Worm (Caenorhabditis elegans) whole organism, L1 larva: ENCODE measurements around the gene abi-1.

Source experiments
- F16B12.6 ChIP-seq: fragments of 150-350 bp; optimal IDR thresholded peaks from 2 replicates; lab custom pipeline; 2014; ENCODE audit warnings: missing biosample characterization, missing genetic modification characterization
- Y116A8C.19 ChIP-seq: sonication (generic microtip); optimal IDR thresholded peaks from 2 replicates; lab custom pipeline; 2016; ENCODE audit warnings: missing compliant biosample characterization, missing genetic modification characterization, borderline replicate concordance
- aha-1 ChIP-seq: fragments of 150-350 bp; optimal IDR thresholded peaks from 2 replicates; lab custom pipeline; 2014; ENCODE audit warnings: missing biosample characterization, missing genetic modification characterization
- alr-1 ChIP-seq: fragments of 200-800 bp; sonication (Bioruptor generic); optimal IDR thresholded peaks from 2 replicates; lab custom pipeline; 2018; ENCODE audit warnings: borderline replicate concordance, mild to moderate bottlenecking, missing genetic modification characterization, missing compliant biosample characterization
- blmp-1 ChIP-seq: fragments of 150-350 bp; optimal IDR thresholded peaks from 2 replicates; lab custom pipeline; 2014; ENCODE audit warnings: missing biosample characterization, missing genetic modification characterization
- ceh-8 ChIP-seq: fragments of 200-800 bp; sonication (Bioruptor generic); optimal IDR thresholded peaks from 2 replicates; lab custom pipeline; 2018; ENCODE audit warnings: mild to moderate bottlenecking, missing genetic modification characterization, moderate library complexity, missing compliant biosample characterization
- ceh-82 ChIP-seq, 3 experiments: fragments of 150-350 bp in 1 of 3; sonication (generic microtip) in 2 of 3; optimal IDR thresholded peaks; 2 replicates each; lab custom pipeline; 2014 to 2017; ENCODE audit warnings: missing biosample characterization in 3 of 3, missing genetic modification characterization in 3 of 3
- efl-1 ChIP-seq, 4 experiments: fragments of 150-350 bp; optimal IDR thresholded peaks in 3 of 4; peaks in 1 of 4; 1 replicate in 1 of 4; 2 replicates in 3 of 4; lab custom pipeline; 2014; ENCODE audit warnings: missing biosample characterization in 2 of 4, missing genetic modification characterization in 2 of 4, missing genetic modification reagents in 2 of 4
- efl-3 ChIP-seq: fragments of 200-800 bp; sonication (Bioruptor generic); optimal IDR thresholded peaks from 2 replicates; lab custom pipeline; 2018; ENCODE audit warnings: mild to moderate bottlenecking, missing genetic modification characterization, missing compliant biosample characterization
- egl-27 ChIP-seq, 2 experiments: fragments of 150-350 bp in 1 of 2; sonication (generic microtip); optimal IDR thresholded peaks; 3 replicates each; lab custom pipeline; 2017 to 2018; ENCODE audit warnings: missing biosample characterization in 2 of 2, missing genetic modification characterization in 2 of 2, missing genetic modification reagents in 2 of 2
- elt-2 ChIP-seq: sonication (generic microtip); optimal IDR thresholded peaks from 2 replicates; lab custom pipeline; 2016; ENCODE audit warnings: missing genetic modification characterization, mild to moderate bottlenecking, inconsistent platforms, missing compliant biosample characterization, missing genetic modification reagents
- elt-3 ChIP-seq, 6 experiments: fragments of 150-350 bp in 1 of 6; sonication (generic microtip); optimal IDR thresholded peaks; 2 replicates each; lab custom pipeline; 2017 to 2018; ENCODE audit warnings: missing biosample characterization in 6 of 6, missing genetic modification characterization in 6 of 6, inconsistent platforms in 1 of 6
- fkh-4 ChIP-seq: sonication (generic microtip); optimal IDR thresholded peaks from 2 replicates; lab custom pipeline; 2016; ENCODE audit warnings: missing compliant biosample characterization, missing genetic modification characterization, borderline replicate concordance
- fkh-8 ChIP-seq: sonication (generic microtip); optimal IDR thresholded peaks from 2 replicates; lab custom pipeline; 2016; ENCODE audit warnings: mild to moderate bottlenecking, missing genetic modification characterization, missing compliant biosample characterization
- irx-1 ChIP-seq: sonication (generic microtip); optimal IDR thresholded peaks from 2 replicates; lab custom pipeline; 2016; ENCODE audit warnings: missing genetic modification characterization, missing compliant biosample characterization
- isw-1 ChIP-seq: fragments of 200-800 bp; sonication (Bioruptor generic); IDR thresholded peaks from 2 replicates; pipeline ENCODE4 v1.3.6; 2022; ENCODE audit warnings: missing genetic modification characterization, missing compliant biosample characterization
- lin-13 ChIP-seq: fragments of 150-350 bp; optimal IDR thresholded peaks from 2 replicates; lab custom pipeline; 2014; ENCODE audit warnings: missing biosample characterization, missing genetic modification reagents, missing genetic modification characterization
- lin-14 ChIP-seq: fragments of 200-800 bp; sonication (Bioruptor generic); optimal IDR thresholded peaks from 2 replicates; lab custom pipeline; 2018; ENCODE audit warnings: mild to moderate bottlenecking, missing genetic modification characterization, moderate library complexity, missing compliant biosample characterization
- lin-15B ChIP-seq: fragments of 150-350 bp; sonication (generic microtip); optimal IDR thresholded peaks from 3 replicates; lab custom pipeline; 2014; ENCODE audit warnings: missing biosample characterization, missing genetic modification characterization
- lin-35 ChIP-seq, 2 experiments: fragments of 150-350 bp; optimal IDR thresholded peaks; 2 replicates each; lab custom pipeline; 2014; ENCODE audit warnings: missing biosample characterization in 2 of 2, missing genetic modification characterization in 2 of 2, missing genetic modification reagents in 2 of 2
- nhr-11 ChIP-seq: fragments of 150-350 bp; optimal IDR thresholded peaks from 2 replicates; lab custom pipeline; 2014; ENCODE audit warnings: missing biosample characterization, missing genetic modification characterization
- nhr-19 ChIP-seq: fragments of 200-800 bp; sonication (Bioruptor generic); conservative IDR thresholded peaks from 2 replicates; pipeline ENCODE4 v1.3.6; 2022; ENCODE audit warnings: missing genetic modification characterization, missing compliant biosample characterization
- nhr-20 ChIP-seq: sonication (generic microtip); optimal IDR thresholded peaks from 2 replicates; lab custom pipeline; 2016; ENCODE audit warnings: mild to moderate bottlenecking, missing genetic modification characterization, missing compliant biosample characterization
- nhr-237 ChIP-seq: fragments of 150-350 bp; optimal IDR thresholded peaks from 2 replicates; lab custom pipeline; 2014; ENCODE audit warnings: missing biosample characterization, missing genetic modification characterization
- nhr-71 ChIP-seq: sonication (generic microtip); optimal IDR thresholded peaks from 2 replicates; lab custom pipeline; 2016; ENCODE audit warnings: mild to moderate bottlenecking, missing genetic modification characterization, moderate library complexity, missing compliant biosample characterization
- nhr-84 ChIP-seq: sonication (generic microtip); optimal IDR thresholded peaks from 2 replicates; lab custom pipeline; 2017; ENCODE audit warnings: missing biosample characterization, missing genetic modification characterization
- nhr-85 ChIP-seq: sonication (generic microtip); peaks from one replicate; lab custom pipeline; 2016; ENCODE audit warnings: missing genetic modification characterization, inconsistent platforms, missing compliant biosample characterization
- nhr-90 ChIP-seq: sonication (generic microtip); optimal IDR thresholded peaks from 2 replicates; lab custom pipeline; 2016; ENCODE audit warnings: mild to moderate bottlenecking, missing genetic modification characterization, missing compliant biosample characterization; ENCODE audit not compliant: poor library complexity
- pqm-1 ChIP-seq: sonication (generic microtip); optimal IDR thresholded peaks from 3 replicates; lab custom pipeline; 2017; ENCODE audit warnings: missing biosample characterization, missing genetic modification characterization
- rnt-1 ChIP-seq: sonication (generic microtip); optimal IDR thresholded peaks from 2 replicates; lab custom pipeline; 2016; ENCODE audit warnings: mild to moderate bottlenecking, missing genetic modification characterization, moderate library complexity, missing compliant biosample characterization
- skn-1 ChIP-seq: fragments of 150-350 bp; optimal IDR thresholded peaks from 2 replicates; lab custom pipeline; 2014; ENCODE audit warnings: missing biosample characterization, missing genetic modification characterization
- sox-4 ChIP-seq: sonication (generic microtip); optimal IDR thresholded peaks from 2 replicates; lab custom pipeline; 2016; ENCODE audit warnings: missing genetic modification characterization, missing compliant biosample characterization
- sup-37 ChIP-seq: fragments of 200-800 bp; sonication (Bioruptor generic); optimal IDR thresholded peaks from 2 replicates; lab custom pipeline; 2018; ENCODE audit warnings: mild to moderate bottlenecking, missing genetic modification characterization, missing compliant biosample characterization
- tbx-2 ChIP-seq: sonication (generic microtip); optimal IDR thresholded peaks from 2 replicates; lab custom pipeline; 2016; ENCODE audit warnings: missing genetic modification characterization, missing compliant biosample characterization
- tlp-1 ChIP-seq: fragments of 150-350 bp; optimal IDR thresholded peaks from 2 replicates; lab custom pipeline; 2014; ENCODE audit warnings: missing biosample characterization, missing genetic modification characterization
- unc-130 ChIP-seq: fragments of 150-350 bp; optimal IDR thresholded peaks from 2 replicates; lab custom pipeline; 2017; ENCODE audit warnings: missing biosample characterization, missing genetic modification characterization, inconsistent platforms
- unc-30 ChIP-seq: sonication (generic microtip); optimal IDR thresholded peaks from 2 replicates; lab custom pipeline; 2017; ENCODE audit warnings: missing biosample characterization, missing genetic modification characterization
- unc-86 ChIP-seq: sonication (generic microtip); optimal IDR thresholded peaks from 2 replicates; lab custom pipeline; 2016; ENCODE audit warnings: missing genetic modification characterization, missing compliant biosample characterization
- unc-98 ChIP-seq: fragments of 200-800 bp; sonication (Bioruptor generic); IDR thresholded peaks from 2 replicates; pipeline ENCODE4 v1.3.6; 2022; ENCODE audit warnings: missing genetic modification characterization, missing compliant biosample characterization
- ztf-11 ChIP-seq, 2 experiments: sonication (generic microtip); optimal IDR thresholded peaks; 2 replicates each; lab custom pipeline; 2016 to 2017; ENCODE audit warnings: missing genetic modification characterization in 2 of 2, missing biosample characterization in 1 of 2, missing compliant biosample characterization in 1 of 2

The abi-1 gene

ce11 chrIII:5665710-5666109, 26.8 kb downstream of the abi-1 start:
- TF ChIP-seq irx-1 (tag; lab: Kevin White, UChicago) (no peak), lin-14 (GFP tag; lab: Kevin White, UChicago) (peak; percentile 23), blmp-1 (peak; percentile 48)

ce11 chrIII:5665278-5665677, 27.3 kb downstream of the abi-1 start:
- peak; percentile 94 for TF ChIP-seq blmp-1
- TF ChIP-seq elt-3 (tag; optimal IDR thresholded peaks at IDR 0.05; lab: Kevin White, UChicago): no peak
- TF ChIP-seq unc-130 (tag; lab: Kevin White, UChicago): no peak
- TF ChIP-seq unc-30 (tag; lab: Kevin White, UChicago): no peak
- TF ChIP-seq efl-3 (GFP tag; lab: Kevin White, UChicago): no peak
- TF ChIP-seq alr-1: no peak
- no peak for TF ChIP-seq efl-1 (optimal IDR thresholded peaks at IDR 0.05; lab: Kevin White, UChicago)
- TF ChIP-seq efl-1 (GFP tag; optimal IDR thresholded peaks at IDR 0.05 in 1 of 2; lab: Kevin White, UChicago): peak in 1 of 2 experiments; percentile 93
- TF ChIP-seq tbx-2 (tag; lab: Kevin White, UChicago): no peak
- no peak for TF ChIP-seq unc-86 (tag; lab: Kevin White, UChicago)
- TF ChIP-seq F16B12.6 (tag; lab: Kevin White, UChicago): no peak
- TF ChIP-seq fkh-4 (tag; lab: Kevin White, UChicago): no peak
- TF ChIP-seq ceh-82 (tag; optimal IDR thresholded peaks at IDR 0.05; lab: Kevin White, UChicago): no peak
- no peak for TF ChIP-seq elt-2
- TF ChIP-seq rnt-1 (tag; lab: Kevin White, UChicago): no peak
- peak; percentile 53 for TF ChIP-seq lin-14 (GFP tag; lab: Kevin White, UChicago)
- peak in 1 of 2 experiments; percentile 22 for TF ChIP-seq lin-35 (GFP tag; optimal IDR thresholded peaks at IDR 0.05; lab: Kevin White, UChicago)
- no peak for TF ChIP-seq egl-27 (tag; optimal IDR thresholded peaks at IDR 0.05; lab: Kevin White, UChicago)
- TF ChIP-seq skn-1 (tag; lab: Kevin White, UChicago): no peak
- no peak for TF ChIP-seq sox-4
- no peak for TF ChIP-seq unc-98 (GFP tag; lab: Robert Waterston, UW)
- no peak for TF ChIP-seq lin-15B (tag; lab: Kevin White, UChicago)
- no peak for TF ChIP-seq Y116A8C.19 (tag; lab: Kevin White, UChicago)
- no peak for TF ChIP-seq nhr-84 (tag; lab: Kevin White, UChicago)
- no peak for TF ChIP-seq ceh-8 (GFP tag; lab: Kevin White, UChicago)
- TF ChIP-seq ztf-11 (tag; optimal IDR thresholded peaks at IDR 0.05; lab: Kevin White, UChicago): no peak
- no peak for TF ChIP-seq nhr-20 (tag; lab: Kevin White, UChicago)
- TF ChIP-seq nhr-237: no peak
- no peak for TF ChIP-seq fkh-8
- no peak for TF ChIP-seq nhr-90 (tag; lab: Kevin White, UChicago)

ce11 chrIII:5663933-5664332, 28.6 kb downstream of the abi-1 start, which contains the start of gene par-3:
TSS of gene par-3 (plus strand) at chrIII:5664233.
- TF ChIP-seq nhr-85 (tag; lab: Kevin White, UChicago) (no peak), isw-1 (GFP tag; lab: Robert Waterston, UW) (no peak), tlp-1 (tag; lab: Kevin White, UChicago) (no peak), nhr-71 (tag; lab: Kevin White, UChicago) (no peak), lin-13 (no peak), nhr-19 (GFP tag; lab: Robert Waterston, UW) (no peak), tbx-2 (tag; lab: Kevin White, UChicago) (no peak), sup-37 (GFP tag; lab: Kevin White, UChicago) (no peak), alr-1 (no peak), aha-1 (no peak), pqm-1 (no peak), nhr-11 (no peak), ceh-82 (tag; optimal IDR thresholded peaks at IDR 0.05; lab: Kevin White, UChicago) (no peak)
- TF ChIP-seq, all 84 proteins: peak for 0
